Worm (Caenorhabditis elegans): ENCODE results near the gene C45G9.11.

The C45G9.11 gene

DNA sequence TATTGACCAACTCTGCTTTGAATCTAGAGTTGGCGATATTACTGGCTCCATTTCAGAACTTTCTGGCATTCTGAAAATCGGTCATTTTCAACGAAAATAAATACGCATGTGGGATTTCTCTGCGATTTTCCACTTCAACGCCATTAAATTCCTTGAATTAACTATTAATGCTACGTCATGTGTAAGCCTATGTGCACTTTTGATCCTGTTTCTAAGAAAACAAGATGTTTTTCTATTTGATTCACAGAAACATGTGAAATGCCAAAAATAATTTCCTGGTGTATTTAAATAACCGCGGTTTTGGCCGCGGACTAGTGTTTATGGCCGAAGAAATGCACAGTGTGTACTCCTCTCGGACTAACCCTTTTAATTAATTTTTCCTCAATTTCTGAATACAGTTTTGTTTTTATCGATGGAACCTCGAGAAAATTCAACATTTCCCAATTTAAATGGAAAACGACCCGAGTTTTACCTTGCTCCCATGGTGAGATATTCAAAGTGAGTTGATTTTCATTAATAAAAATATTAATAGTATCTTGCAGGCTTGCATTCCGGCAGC is at the start of gene C45G9.11, which contains the start of gene C45G9.2:
Gene C45G9.11 (minus strand): TSS at position 51 of the 559 bp plus-strand sequence.
Gene C45G9.2 (plus strand): TSS at position 392 of the 559 bp plus-strand sequence.
- TF ChIP-seq ceh-9 (tag; optimal IDR thresholded peaks at IDR 0.05) (no peak), elt-1 (tag; optimal IDR thresholded peaks at IDR 0.05) (no peak), nhr-43 (tag; optimal IDR thresholded peaks at IDR 0.05; ENCODE audit: poor library complexity, severe bottlenecking) (peak; percentile 88), snpc-4 (tag; optimal IDR thresholded peaks at IDR 0.05) (peak; percentile 58), nhr-237 (tag; optimal IDR thresholded peaks at IDR 0.05) (no peak), ZK546.5 (tag; optimal IDR thresholded peaks at IDR 0.05) (no peak), R02D3.7 (tag; optimal IDR thresholded peaks at IDR 0.05) (no peak), zag-1 (tag; optimal IDR thresholded peaks at IDR 0.05) (no peak), nhr-67 (tag; optimal IDR thresholded peaks at IDR 0.05) (no peak), elt-2 (tag; optimal IDR thresholded peaks at IDR 0.05) (no peak), daf-12 (tag; optimal IDR thresholded peaks at IDR 0.05) (no peak), nhr-23 (tag; optimal IDR thresholded peaks at IDR 0.05) (peak; percentile 61), fkh-10 (GFP tag; optimal IDR thresholded peaks at IDR 0.05) (no peak), ama-1 (optimal IDR thresholded peaks at IDR 0.05) (no peak), tbx-2 (tag; optimal IDR thresholded peaks at IDR 0.05) (no peak), sea-2 (GFP tag; optimal IDR thresholded peaks at IDR 0.05) (no peak), fos-1 (tag; optimal IDR thresholded peaks at IDR 0.05) (no peak), unc-62 (GFP tag; optimal IDR thresholded peaks at IDR 0.05) (no peak), lin-39 (tag; optimal IDR thresholded peaks at IDR 0.05) (peak; percentile 23), jun-1 (tag; optimal IDR thresholded peaks at IDR 0.05) (no peak), aly-2 (tag; optimal IDR thresholded peaks at IDR 0.05) (no peak), mml-1 (tag; optimal IDR thresholded peaks at IDR 0.05) (no peak), hmg-11 (tag; optimal IDR thresholded peaks at IDR 0.05) (no peak), lsy-12 (tag; optimal IDR thresholded peaks at IDR 0.05) (peak; percentile 46), mdl-1 (tag; optimal IDR thresholded peaks at IDR 0.05) (no peak), ztf-4 (tag; optimal IDR thresholded peaks at IDR 0.05) (no peak), nhr-11 (tag; optimal IDR thresholded peaks at IDR 0.05) (no peak), pqm-1 (tag; optimal IDR thresholded peaks at IDR 0.05) (peak; percentile 24), nhr-77 (tag; optimal IDR thresholded peaks at IDR 0.05) (no peak), lin-15B (tag; optimal IDR thresholded peaks at IDR 0.05) (peak; percentile 63), ceh-28 (tag; optimal IDR thresholded peaks at IDR 0.05) (no peak), nhr-12 (tag; optimal IDR thresholded peaks at IDR 0.05) (no peak), skn-1 (tag; optimal IDR thresholded peaks at IDR 0.05) (peak; percentile 51), ceh-82 (tag; optimal IDR thresholded peaks at IDR 0.05) (no peak), nhr-28 (tag; optimal IDR thresholded peaks at IDR 0.05) (no peak), nhr-76 (tag; optimal IDR thresholded peaks at IDR 0.05) (peak; percentile 12), unc-39 (tag; optimal IDR thresholded peaks at IDR 0.05) (no peak), nfya-1 (tag; optimal IDR thresholded peaks at IDR 0.05; ENCODE audit: insufficient read depth) (peak; percentile 75), eor-1 (tag; optimal IDR thresholded peaks at IDR 0.05) (no peak), ceh-16 (tag; optimal IDR thresholded peaks at IDR 0.05) (no peak), fkh-2 (tag; optimal IDR thresholded peaks at IDR 0.05) (no peak), egl-27 (tag; optimal IDR thresholded peaks at IDR 0.05) (no peak), nhr-25 (tag; optimal IDR thresholded peaks at IDR 0.05) (peak; percentile 47), pha-4 (tag; optimal IDR thresholded peaks at IDR 0.05) (no peak), elt-3 (tag; optimal IDR thresholded peaks at IDR 0.05) (no peak), ztf-11 (tag; optimal IDR thresholded peaks at IDR 0.05) (no peak), egl-5 (tag; optimal IDR thresholded peaks at IDR 0.05) (no peak)

Measured in whole organism, L3 larva.